Fruit fly (Drosophila melanogaster) whole organism, wandering third instar larva: Measurements from ENCODE around the gene CG5255.

ENCODE experiments used
- Abd-B ChIP-seq: fragments of >200 bp; optimal IDR thresholded peaks from 2 replicates; lab custom pipeline; 2017; ENCODE audit warnings: missing biosample characterization, missing genetic modification characterization
- CG32264 ChIP-seq: fragments of 200-800 bp; sonication (Bioruptor generic); optimal IDR thresholded peaks from 2 replicates; lab custom pipeline; 2016; ENCODE audit warnings: missing biosample characterization, missing genetic modification characterization
- CrebA ChIP-seq: fragments of 200-800 bp; sonication (Bioruptor generic); optimal IDR thresholded peaks from 2 replicates; lab custom pipeline; 2016; ENCODE audit warnings: missing biosample characterization, mild to moderate bottlenecking, missing genetic modification characterization, borderline replicate concordance
- Dif ChIP-seq: fragments of 200-275, 200-300 bp; sonication (Bioruptor generic); optimal IDR thresholded peaks from 2 replicates; lab custom pipeline; 2018; ENCODE audit warnings: missing biosample characterization, missing genetic modification characterization; ENCODE audit not compliant: partially characterized antibody
- GATAd ChIP-seq: sonication (Bioruptor generic); optimal IDR thresholded peaks from 2 replicates; lab custom pipeline; 2016; ENCODE audit warnings: missing biosample characterization, missing genetic modification characterization
- HLH106 ChIP-seq: fragments of 200-800 bp; optimal IDR thresholded peaks from 3 replicates; lab custom pipeline; 2019; ENCODE audit warnings: missing biosample characterization, mild to moderate bottlenecking, missing genetic modification characterization, moderate library complexity
- Hr78 ChIP-seq: fragments of >200 bp; optimal IDR thresholded peaks from 2 replicates; lab custom pipeline; 2017; ENCODE audit warnings: missing biosample characterization, missing genetic modification characterization
- Jra ChIP-seq: sonication (Bioruptor generic); optimal IDR thresholded peaks from 2 replicates; lab custom pipeline; 2016; ENCODE audit warnings: missing biosample characterization, missing genetic modification characterization
- Mio ChIP-seq: sonication (Bioruptor generic); optimal IDR thresholded peaks from 2 replicates; lab custom pipeline; 2016; ENCODE audit warnings: missing biosample characterization, missing genetic modification characterization
- Myc ChIP-seq: fragments of >200 bp; optimal IDR thresholded peaks from 2 replicates; lab custom pipeline; 2017
- OdsH ChIP-seq: fragments of 200-800 bp; sonication (Bioruptor generic); optimal IDR thresholded peaks from 2 replicates; lab custom pipeline; 2016; ENCODE audit warnings: missing biosample characterization, mild to moderate bottlenecking, missing genetic modification characterization
- Sp1 ChIP-seq: fragments of 200-800 bp; sonication (Bioruptor generic); optimal IDR thresholded peaks from 3 replicates; lab custom pipeline; 2019; ENCODE audit warnings: missing biosample characterization, mild to moderate bottlenecking, missing genetic modification characterization, moderate library complexity
- Vsx2 ChIP-seq: fragments of 200-300, 225-300 bp; sonication (Bioruptor generic); optimal IDR thresholded peaks from 2 replicates; lab custom pipeline; 2018; ENCODE audit warnings: missing biosample characterization, missing genetic modification characterization; ENCODE audit not compliant: partially characterized antibody
- br ChIP-seq: fragments of 200-800 bp; sonication (Bioruptor generic); optimal IDR thresholded peaks from 2 replicates; lab custom pipeline; 2016; ENCODE audit warnings: missing biosample characterization, missing genetic modification characterization
- brk ChIP-seq: fragments of 200-800 bp; sonication (Bioruptor generic); optimal IDR thresholded peaks from 2 replicates; lab custom pipeline; 2016; ENCODE audit warnings: missing biosample characterization, mild to moderate bottlenecking, missing genetic modification characterization
- dl ChIP-seq, 2 experiments: fragments of 175-275, 200-275 bp in 1 of 2; fragments of 200-275 bp in 1 of 2; sonication (Bioruptor generic); optimal IDR thresholded peaks; lab custom pipeline; 2018; ENCODE audit warnings: mild to moderate bottlenecking in 2 of 2, missing biosample characterization in 2 of 2, missing genetic modification characterization in 2 of 2, moderate library complexity in 2 of 2; ENCODE audit not compliant: partially characterized antibody in 2 of 2, insufficient read depth in 1 of 2
- dsf ChIP-seq: sonication (Bioruptor generic); optimal IDR thresholded peaks from 2 replicates; lab custom pipeline; 2016; ENCODE audit warnings: missing biosample characterization, missing genetic modification characterization, borderline replicate concordance
- ey ChIP-seq: fragments of 200-800 bp; sonication (Bioruptor generic); optimal IDR thresholded peaks from 2 replicates; lab custom pipeline; 2016; ENCODE audit warnings: missing biosample characterization, missing genetic modification characterization
- foxo ChIP-seq, 2 experiments: fragments of 200-800 bp; sonication (Bioruptor generic); optimal IDR thresholded peaks; 2 replicates in 1 of 2; 3 replicates in 1 of 2; lab custom pipeline; 2016 to 2017; ENCODE audit warnings: missing biosample characterization in 2 of 2, missing genetic modification characterization in 2 of 2
- fru ChIP-seq: fragments of 200-800 bp; sonication (Bioruptor generic); optimal IDR thresholded peaks from 3 replicates; lab custom pipeline; 2016; ENCODE audit warnings: missing biosample characterization, mild to moderate bottlenecking, missing genetic modification characterization
- h ChIP-seq: fragments of 200-800 bp; sonication (Bioruptor generic); optimal IDR thresholded peaks from 3 replicates; lab custom pipeline; 2016; ENCODE audit warnings: missing biosample characterization, mild to moderate bottlenecking, missing genetic modification characterization
- jim ChIP-seq: fragments of 175-275, 200-325 bp; sonication (Bioruptor generic); optimal IDR thresholded peaks from 2 replicates; lab custom pipeline; 2016; ENCODE audit warnings: missing biosample characterization, mild to moderate bottlenecking, missing genetic modification characterization
- lola ChIP-seq: fragments of >200 bp; optimal IDR thresholded peaks from 2 replicates; lab custom pipeline; 2017; ENCODE audit warnings: missing biosample characterization, missing genetic modification characterization
- pan ChIP-seq: fragments of >200 bp; optimal IDR thresholded peaks from 2 replicates; lab custom pipeline; 2017
- psq ChIP-seq: fragments of 200-800 bp; sonication (Bioruptor generic); optimal IDR thresholded peaks from 3 replicates; lab custom pipeline; 2017; ENCODE audit warnings: missing biosample characterization, mild to moderate bottlenecking, missing genetic modification characterization, moderate library complexity
- rgr ChIP-seq: fragments of 200-800 bp; sonication (Bioruptor generic); optimal IDR thresholded peaks from 3 replicates; lab custom pipeline; 2016; ENCODE audit warnings: missing biosample characterization, mild to moderate bottlenecking, missing genetic modification characterization
- sage ChIP-seq: fragments of 200-800 bp; sonication (Bioruptor generic); optimal IDR thresholded peaks from 2 replicates; lab custom pipeline; 2016; ENCODE audit warnings: missing biosample characterization, mild to moderate bottlenecking, missing genetic modification characterization
- sv ChIP-seq: fragments of 200-800 bp; sonication (Bioruptor generic); optimal IDR thresholded peaks from 3 replicates; lab custom pipeline; 2016; ENCODE audit warnings: missing biosample characterization, missing genetic modification characterization
- tai ChIP-seq: sonication (Bioruptor generic); optimal IDR thresholded peaks from 2 replicates; lab custom pipeline; 2016; ENCODE audit warnings: missing biosample characterization, missing genetic modification characterization

The CG5255 gene

dm6 chr3R:17124177-17124576 lies 13.5 kb upstream of the CG5255 start, which contains the start of gene CG45079:
CG45079 (plus strand) TSS chr3R:17124477.
- no peak for TF ChIP-seq psq (GFP tag; lab: Kevin White, UChicago)

DNA sequence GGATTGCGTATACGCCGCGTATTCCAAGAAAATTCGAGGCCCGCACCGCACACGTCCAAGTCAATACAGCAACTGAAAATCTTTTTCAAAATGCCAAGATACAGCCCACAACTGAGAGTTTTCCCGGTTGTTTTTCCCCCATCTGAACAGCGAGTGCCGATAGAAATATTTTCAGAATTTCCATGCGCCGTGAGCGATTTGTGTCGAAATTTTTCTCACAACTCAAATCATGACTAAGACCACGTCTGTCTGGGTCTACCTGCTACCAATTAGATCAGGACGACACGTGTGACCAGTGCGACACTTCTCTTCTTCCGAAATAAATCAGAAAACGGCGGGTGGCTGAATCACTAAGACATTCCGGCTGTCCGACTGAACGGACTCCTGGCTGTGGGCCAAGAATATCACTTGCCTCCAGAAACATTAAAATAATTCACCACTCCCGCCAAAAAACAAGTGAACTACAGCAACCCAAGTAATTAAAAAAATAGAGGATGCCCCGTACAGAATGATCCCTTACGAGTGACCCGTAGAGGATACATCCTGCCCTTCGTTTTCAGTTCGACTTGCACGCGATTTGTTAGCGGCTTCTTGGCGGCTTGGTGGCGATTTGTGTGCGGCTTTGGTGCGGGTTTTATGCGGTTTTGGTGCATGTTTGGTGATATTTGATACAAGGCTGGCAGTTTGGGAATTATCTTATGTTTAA lies 12.2 kb upstream of the CG5255 start, which contains the start of gene cher:
cher (minus strand) TSS at position 51 of the 706 bp plus-strand sequence.
- TF ChIP-seq CrebA (GFP tag; lab: Kevin White, UChicago) = no peak
- no peak for TF ChIP-seq tai
- TF ChIP-seq OdsH = no peak
- no peak for TF ChIP-seq dsf (GFP tag; lab: Kevin White, UChicago)
- TF ChIP-seq Vsx2 (GFP tag; lab: Kevin White, UChicago) = no peak
- TF ChIP-seq Myc (lab: Kevin White, UChicago) = peak; percentile 69
- TF ChIP-seq foxo (GFP tag; optimal IDR thresholded peaks at IDR 0.05; lab: Kevin White, UChicago) = no peak

DNA sequence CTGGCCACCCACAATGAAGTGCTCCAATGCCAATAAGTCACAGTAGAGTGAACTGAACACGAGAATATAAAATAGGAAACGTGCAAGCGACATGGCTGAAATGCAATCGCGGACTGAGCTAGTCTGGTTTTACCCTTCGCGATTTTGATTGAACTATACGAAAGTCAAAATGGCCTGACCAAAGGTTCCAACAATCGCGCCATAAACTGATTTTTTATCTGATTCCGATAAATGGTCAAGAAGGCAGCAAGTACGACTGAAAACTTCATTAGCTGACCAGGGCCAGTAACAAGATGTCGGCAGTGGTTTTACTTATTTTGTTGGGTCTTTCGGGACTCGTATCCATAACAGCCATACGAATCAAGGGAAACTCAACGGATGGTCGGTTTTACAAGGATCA lies 10.9 kb upstream of the CG5255 start, which contains the start of the genes CG17477 and CG31269:
CG17477 (minus strand) TSS at position 101 of the 400 bp plus-strand sequence.
CG31269 (plus strand) TSS at position 289 of the 400 bp plus-strand sequence.
- TF ChIP-seq HLH106 (tag; lab: Kevin White, UChicago) (no peak), GATAd (GFP tag; lab: Kevin White, UChicago) (no peak), sage (GFP tag; lab: Kevin White, UChicago) (no peak), h (GFP tag; lab: Kevin White, UChicago) (no peak), lola (GFP tag; lab: Kevin White, UChicago) (no peak), sv (no peak), fru (GFP tag; lab: Kevin White, UChicago) (no peak), psq (GFP tag; lab: Kevin White, UChicago) (no peak), Abd-B (GFP tag; lab: Kevin White, UChicago) (no peak), ey (GFP tag; lab: Kevin White, UChicago) (no peak), brk (GFP tag; lab: Kevin White, UChicago) (no peak), Myc (lab: Kevin White, UChicago) (no peak), rgr (no peak), Mio (no peak), CrebA (GFP tag; lab: Kevin White, UChicago) (no peak), br (GFP tag; lab: Kevin White, UChicago) (no peak), jim (GFP tag; lab: Kevin White, UChicago) (no peak), dl (GFP tag; optimal IDR thresholded peaks at IDR 0.05; lab: Kevin White, UChicago; ENCODE audit: insufficient read depth in 1 of 2, partially characterized antibody in 2 of 2) (no peak)

DNA sequence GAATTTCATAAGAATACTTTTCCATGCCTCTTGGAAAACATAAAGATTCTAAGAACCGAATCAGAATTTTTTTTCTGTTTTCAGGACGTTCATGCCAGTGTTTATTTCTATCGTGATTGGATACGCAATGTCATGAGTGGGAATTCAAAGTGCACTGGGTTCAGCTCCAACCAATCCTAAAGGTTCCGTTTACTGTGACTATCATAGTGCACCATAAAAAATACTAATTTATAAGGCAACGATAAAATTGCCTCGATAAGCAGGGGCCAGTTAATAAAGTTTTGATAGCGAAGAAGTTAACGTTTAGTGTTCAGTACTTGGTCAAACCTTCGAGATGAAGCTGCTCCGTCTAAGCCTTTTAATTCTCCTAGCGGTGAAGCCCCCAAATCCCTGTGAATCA lies 9.8 kb upstream of the CG5255 start, which contains the start of gene CG31265:
CG31265 (plus strand) TSS at position 301 of the 400 bp plus-strand sequence.
- TF ChIP-seq pan (no peak), brk (GFP tag; lab: Kevin White, UChicago) (no peak), Vsx2 (GFP tag; lab: Kevin White, UChicago) (no peak), Hr78 (GFP tag; lab: Kevin White, UChicago) (no peak), fru (GFP tag; lab: Kevin White, UChicago) (no peak), CG32264 (GFP tag; lab: Kevin White, UChicago) (no peak), dsf (GFP tag; lab: Kevin White, UChicago) (no peak), sv (no peak), Sp1 (GFP tag; lab: Kevin White, UChicago) (no peak), sage (GFP tag; lab: Kevin White, UChicago) (no peak), lola (GFP tag; lab: Kevin White, UChicago) (no peak), h (GFP tag; lab: Kevin White, UChicago) (no peak), Dif (no peak), tai (no peak), jim (GFP tag; lab: Kevin White, UChicago) (no peak)

DNA sequence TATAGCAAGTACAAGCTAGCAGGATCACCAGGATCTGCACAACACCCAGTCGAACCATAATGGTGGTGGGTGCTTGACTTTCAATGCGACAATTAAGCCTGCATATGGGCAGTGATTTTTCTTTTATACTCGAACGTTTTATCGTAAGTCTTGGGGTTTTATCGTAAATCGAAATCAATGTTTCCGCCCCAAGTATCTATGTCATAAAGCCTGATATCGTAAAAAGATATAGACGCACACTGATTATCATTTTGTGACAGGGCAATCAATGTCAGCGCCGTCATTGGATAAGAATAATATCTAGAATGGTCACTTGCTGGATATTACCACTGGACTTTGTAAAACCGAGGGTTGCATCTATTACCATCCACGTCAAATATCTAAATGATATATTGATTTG lies 7.4 kb upstream of the CG5255 start, which contains the start of gene CG17475:
CG17475 (minus strand) TSS at position 101 of the 400 bp plus-strand sequence.
- no peak for TF ChIP-seq dsf (GFP tag; lab: Kevin White, UChicago)
- TF ChIP-seq Myc (lab: Kevin White, UChicago) = no peak
- no peak for TF ChIP-seq dl (GFP tag; optimal IDR thresholded peaks at IDR 0.05; lab: Kevin White, UChicago; ENCODE audit: insufficient read depth in 1 of 2, partially characterized antibody in 2 of 2)
- no peak for TF ChIP-seq br (GFP tag; lab: Kevin White, UChicago)
- no peak for TF ChIP-seq Jra (GFP tag; lab: Kevin White, UChicago)
- TF ChIP-seq OdsH = no peak
- no peak for TF ChIP-seq CrebA (GFP tag; lab: Kevin White, UChicago)
- TF ChIP-seq, all 38 proteins: peak for 0
